Worm (Caenorhabditis elegans): ENCODE measurements around the gene srh-102.

ce11 chrV:17198926-17199325, 33.6 kb upstream of the srh-102 start, which contains the start of gene srz-96:
- no peak for TF ChIP-seq nhr-232 (tag; optimal IDR thresholded peaks at IDR 0.05)
- no peak for TF ChIP-seq sox-4 (tag; optimal IDR thresholded peaks at IDR 0.05)
- no peak for TF ChIP-seq elt-2 (tag; optimal IDR thresholded peaks at IDR 0.05)
- no peak for TF ChIP-seq unc-86 (tag; optimal IDR thresholded peaks at IDR 0.05)
- no peak for TF ChIP-seq che-1 (tag; optimal IDR thresholded peaks at IDR 0.05)
- no peak for TF ChIP-seq hlh-6 (tag; optimal IDR thresholded peaks at IDR 0.05)
- no peak for TF ChIP-seq ceh-31 (tag; optimal IDR thresholded peaks at IDR 0.05)
- TF ChIP-seq ceh-48 (tag; optimal IDR thresholded peaks at IDR 0.05), result no peak
- TF ChIP-seq unc-42 (tag; optimal IDR thresholded peaks at IDR 0.05), result no peak
- no peak for TF ChIP-seq nhr-11 (tag; optimal IDR thresholded peaks at IDR 0.05)
